Worm (Caenorhabditis elegans) whole organism, L3 larva: ENCODE data around the gene F35A5.2.

Experiments
- ceh-28 ChIP-seq: fragments of 150-350 bp; optimal IDR thresholded peaks from 2 replicates; lab custom pipeline; 2014; ENCODE audit warnings: missing biosample characterization, missing genetic modification reagents, missing genetic modification characterization
- egl-27 ChIP-seq: sonication (generic microtip); optimal IDR thresholded peaks from 4 replicates; lab custom pipeline; 2017; ENCODE audit warnings: missing biosample characterization, missing genetic modification reagents, missing genetic modification characterization
- elt-2 ChIP-seq: sonication (generic microtip); optimal IDR thresholded peaks from 2 replicates; lab custom pipeline; 2016; ENCODE audit warnings: missing genetic modification reagents, mild to moderate bottlenecking, missing genetic modification characterization, missing compliant biosample characterization
- elt-3 ChIP-seq, 3 experiments: fragments of 150-350 bp in 1 of 3; sonication (generic microtip) in 2 of 3; optimal IDR thresholded peaks; 2 replicates in 2 of 3; 4 replicates in 1 of 3; lab custom pipeline; 2014 to 2017; ENCODE audit warnings: missing biosample characterization in 3 of 3, missing genetic modification characterization in 3 of 3
- hmg-11 ChIP-seq: sonication (generic microtip); optimal IDR thresholded peaks from 2 replicates; lab custom pipeline; 2016; ENCODE audit warnings: missing genetic modification characterization, missing compliant biosample characterization
- mml-1 ChIP-seq: fragments of 150-350 bp; sonication (generic microtip); optimal IDR thresholded peaks from 3 replicates; lab custom pipeline; 2014; ENCODE audit warnings: missing biosample characterization, missing genetic modification characterization
- nhr-25 ChIP-seq: sonication (generic microtip); optimal IDR thresholded peaks from 2 replicates; lab custom pipeline; 2017; ENCODE audit warnings: missing biosample characterization, missing genetic modification characterization
- nhr-77 ChIP-seq: fragments of 150-350 bp; optimal IDR thresholded peaks from 2 replicates; lab custom pipeline; 2014; ENCODE audit warnings: missing biosample characterization, missing genetic modification characterization
- skn-1 ChIP-seq: fragments of 150-350 bp; optimal IDR thresholded peaks from 2 replicates; lab custom pipeline; 2014; ENCODE audit warnings: missing biosample characterization, missing genetic modification characterization

ce11 chrX:3819697-3820096, 14.8 kb downstream of the F35A5.2 start:
- TF ChIP-seq ceh-28 (tag; lab: Kevin White, UChicago) (no peak), egl-27 (no peak), elt-3 (tag; optimal IDR thresholded peaks at IDR 0.05; lab: Kevin White, UChicago) (no peak), nhr-25 (no peak), skn-1 (tag; lab: Kevin White, UChicago) (no peak), nhr-77 (tag; lab: Kevin White, UChicago) (no peak), mml-1 (no peak), hmg-11 (tag; lab: Kevin White, UChicago) (no peak), elt-2 (tag; lab: Kevin White, UChicago) (no peak)
